Fruit fly (Drosophila melanogaster) whole organism, embryonic: ENCODE data around the gene CG2256.

Source experiments
- Adf1 ChIP-seq: fragments of 200-800 bp; sonication (Bioruptor generic); IDR thresholded peaks from 2 replicates; pipeline ENCODE4 v1.3.6; 2022; ENCODE audit warnings: missing biosample characterization, missing genetic modification characterization
- Awh ChIP-seq: fragments of 200-800 bp; sonication (Bioruptor generic); IDR thresholded peaks from 2 replicates; pipeline ENCODE4, ENCODE4 v1.3.6; 2022; ENCODE audit warnings: missing biosample characterization, missing genetic modification characterization
- B-H1 ChIP-seq: fragments of 200-800 bp; sonication (Bioruptor generic); IDR thresholded peaks from 3 replicates; pipeline ENCODE4 v1.3.6; 2022; ENCODE audit warnings: missing biosample characterization, missing genetic modification characterization
- Bteb2 ChIP-seq: fragments of 200-800 bp; sonication (Bioruptor generic); optimal IDR thresholded peaks from 2 replicates; lab custom pipeline; 2016; ENCODE audit warnings: missing biosample characterization, missing genetic modification characterization
- CG13894 ChIP-seq: fragments of 200-800 bp; sonication (Bioruptor generic); optimal IDR thresholded peaks from 3 replicates; lab custom pipeline; 2018; ENCODE audit warnings: missing biosample characterization, mild to moderate bottlenecking, missing genetic modification characterization, moderate library complexity
- CG14050 ChIP-seq: fragments of 200-800 bp; sonication (Bioruptor generic); IDR thresholded peaks from 3 replicates; pipeline ENCODE4 v1.3.6; 2022; ENCODE audit warnings: missing biosample characterization, missing genetic modification characterization
- CG15601 ChIP-seq: fragments of 200-800 bp; sonication (Bioruptor generic); optimal IDR thresholded peaks from 3 replicates; lab custom pipeline; 2019; ENCODE audit warnings: missing biosample characterization, mild to moderate bottlenecking, missing genetic modification characterization, moderate library complexity
- CG18619 ChIP-seq: fragments of 200-800 bp; sonication (Bioruptor generic); optimal IDR thresholded peaks from 3 replicates; lab custom pipeline; 2017; ENCODE audit warnings: missing biosample characterization, mild to moderate bottlenecking, missing genetic modification characterization
- CG18764 ChIP-seq: fragments of 200-800 bp; sonication (Bioruptor generic); optimal IDR thresholded peaks from 3 replicates; lab custom pipeline; 2016; ENCODE audit warnings: missing biosample characterization, missing genetic modification characterization
- CG31441 ChIP-seq: fragments of 200-800 bp; sonication (Bioruptor generic); IDR thresholded peaks from 2 replicates; pipeline ENCODE4 v1.3.6; 2022; ENCODE audit warnings: missing biosample characterization, missing genetic modification characterization
- CG32767 ChIP-seq: fragments of 200-800 bp; sonication (Bioruptor generic); IDR thresholded peaks from 2 replicates; pipeline ENCODE4 v1.3.6; 2022; ENCODE audit warnings: missing biosample characterization, missing genetic modification characterization
- CG33213 ChIP-seq: fragments of 200-800 bp; sonication (Bioruptor generic); optimal IDR thresholded peaks from 3 replicates; lab custom pipeline; 2016; ENCODE audit warnings: missing biosample characterization, missing genetic modification characterization
- CG4707 ChIP-seq: fragments of 200-800 bp; sonication (Bioruptor generic); optimal IDR thresholded peaks from 2 replicates; lab custom pipeline; 2018; ENCODE audit warnings: missing biosample characterization, mild to moderate bottlenecking, missing genetic modification characterization, moderate library complexity
- CG7556 ChIP-seq: fragments of 200-800 bp; sonication (Bioruptor generic); optimal IDR thresholded peaks from 2 replicates; lab custom pipeline; 2017; ENCODE audit warnings: missing biosample characterization, mild to moderate bottlenecking, missing genetic modification characterization
- CG7745 ChIP-seq: fragments of 200-800 bp; sonication (Bioruptor generic); optimal IDR thresholded peaks from 2 replicates; lab custom pipeline; 2018; ENCODE audit warnings: missing biosample characterization, mild to moderate bottlenecking, missing genetic modification characterization, moderate library complexity
- CG8765 ChIP-seq: fragments of 200-800 bp; sonication (Bioruptor generic); IDR thresholded peaks from 2 replicates; pipeline ENCODE4 v1.3.6; 2022; ENCODE audit warnings: missing biosample characterization, missing genetic modification characterization
- CG9727 ChIP-seq: fragments of 200-800 bp; sonication (Bioruptor generic); optimal IDR thresholded peaks from 3 replicates; lab custom pipeline; 2017; ENCODE audit warnings: missing biosample characterization, mild to moderate bottlenecking, missing genetic modification characterization
- CkIIα-i1 ChIP-seq: fragments of 200-800 bp; sonication (Bioruptor generic); IDR thresholded peaks from 2 replicates; pipeline ENCODE4 v1.3.6; 2022; ENCODE audit warnings: missing biosample characterization, missing genetic modification characterization
- D19A ChIP-seq: fragments of 200-800 bp; optimal IDR thresholded peaks from 3 replicates; lab custom pipeline; 2019; ENCODE audit warnings: missing biosample characterization, mild to moderate bottlenecking, missing genetic modification characterization, moderate library complexity
- Deaf1 ChIP-seq: fragments of 200-800 bp; optimal IDR thresholded peaks from 3 replicates; lab custom pipeline; 2019; ENCODE audit warnings: missing biosample characterization, mild to moderate bottlenecking, missing genetic modification characterization, moderate library complexity
- Doc2 ChIP-seq: fragments of 200-800 bp; sonication (Bioruptor generic); IDR thresholded peaks from 2 replicates; pipeline ENCODE4 v1.3.6; 2022; ENCODE audit warnings: missing biosample characterization, missing genetic modification characterization
- Doc3 ChIP-seq: fragments of 200-800 bp; sonication (Bioruptor generic); IDR thresholded peaks from 3 replicates; pipeline ENCODE4 v1.3.6; 2022; ENCODE audit warnings: missing biosample characterization, missing genetic modification characterization; ENCODE audit not compliant: partially characterized antibody
- Ets97D ChIP-seq: fragments of 200-800 bp; sonication (Bioruptor generic); optimal IDR thresholded peaks from 3 replicates; lab custom pipeline; 2016; ENCODE audit warnings: missing biosample characterization, missing genetic modification characterization
- H15 ChIP-seq: fragments of 200-800 bp; sonication (Bioruptor generic); IDR thresholded peaks from 3 replicates; pipeline ENCODE4 v1.3.6; 2022; ENCODE audit warnings: missing biosample characterization, missing genetic modification characterization
- H2.0 ChIP-seq: fragments of 200-800 bp; sonication (Bioruptor generic); IDR thresholded peaks from 2 replicates; pipeline ENCODE4 v1.3.6; 2022; ENCODE audit warnings: missing biosample characterization, missing genetic modification characterization
- HHEX ChIP-seq: fragments of 200-800 bp; sonication (Bioruptor generic); optimal IDR thresholded peaks from 3 replicates; lab custom pipeline; 2017; ENCODE audit warnings: missing biosample characterization, mild to moderate bottlenecking, missing genetic modification characterization, missing genetic modification reagents
- HLH4C ChIP-seq: fragments of 200-800 bp; sonication (Bioruptor generic); IDR thresholded peaks from 3 replicates; pipeline ENCODE4 v1.3.6; 2022; ENCODE audit warnings: missing biosample characterization, missing genetic modification characterization; ENCODE audit not compliant: partially characterized antibody
- Hand ChIP-seq: fragments of 200-800 bp; sonication (Bioruptor generic); optimal IDR thresholded peaks from 2 replicates; lab custom pipeline; 2017; ENCODE audit warnings: mild to moderate bottlenecking, missing biosample characterization, missing genetic modification reagents, missing genetic modification characterization
- Jarid2 ChIP-seq: fragments of 200-800 bp; sonication (Bioruptor generic); optimal IDR thresholded peaks from 3 replicates; lab custom pipeline; 2017; ENCODE audit warnings: mild to moderate bottlenecking, missing biosample characterization, missing genetic modification reagents, missing genetic modification characterization
- Lhr ChIP-seq: fragments of 200-800 bp; sonication (Bioruptor generic); optimal IDR thresholded peaks from 3 replicates; lab custom pipeline; 2017; ENCODE audit warnings: mild to moderate bottlenecking, missing biosample characterization, missing genetic modification reagents, missing genetic modification characterization
- Med ChIP-seq: fragments of 200-800 bp; sonication (Bioruptor generic); peaks from one replicate; lab custom pipeline; 2016; ENCODE audit warnings: missing biosample characterization, missing genetic modification characterization, mild to moderate bottlenecking, inconsistent platforms, moderate library complexity
- Mes4 ChIP-seq: fragments of 200-800 bp; sonication (Bioruptor generic); optimal IDR thresholded peaks from 2 replicates; lab custom pipeline; 2016; ENCODE audit warnings: missing biosample characterization, missing genetic modification characterization
- Spps ChIP-seq: fragments of 200-800 bp; sonication (Bioruptor generic); optimal IDR thresholded peaks from 2 replicates; lab custom pipeline; 2018; ENCODE audit warnings: missing biosample characterization, mild to moderate bottlenecking, missing genetic modification characterization
- aop ChIP-seq: fragments of 200-800 bp; sonication (Bioruptor generic); IDR thresholded peaks from 2 replicates; pipeline ENCODE4 v1.3.6; 2022; ENCODE audit warnings: missing biosample characterization, missing genetic modification characterization
- chn ChIP-seq: fragments of 200-800 bp; sonication (Bioruptor generic); optimal IDR thresholded peaks from 2 replicates; lab custom pipeline; 2016; ENCODE audit warnings: missing biosample characterization, missing genetic modification characterization
- crol ChIP-seq: fragments of 200-800 bp; sonication (Bioruptor generic); IDR thresholded peaks from 2 replicates; pipeline ENCODE4 v1.3.6; 2022; ENCODE audit warnings: missing biosample characterization, missing genetic modification characterization
- danr ChIP-seq: fragments of 200-800 bp; sonication (Bioruptor generic); IDR thresholded peaks from 2 replicates; pipeline ENCODE4 v1.3.6; 2022; ENCODE audit warnings: missing biosample characterization, missing genetic modification characterization
- eve ChIP-seq, 2 experiments: fragments of >200 bp; optimal IDR thresholded peaks; 2 replicates each; lab custom pipeline; 2017; ENCODE audit warnings: missing biosample characterization in 2 of 2, missing genetic modification characterization in 2 of 2
- eyg ChIP-seq: fragments of 200-800 bp; sonication (Bioruptor generic); optimal IDR thresholded peaks from 3 replicates; lab custom pipeline; 2016; ENCODE audit warnings: missing biosample characterization, missing genetic modification characterization
- fd102C ChIP-seq: fragments of 200-800 bp; sonication (Bioruptor generic); optimal IDR thresholded peaks from 2 replicates; lab custom pipeline; 2018; ENCODE audit warnings: missing biosample characterization, mild to moderate bottlenecking, missing genetic modification characterization, moderate library complexity
- fd64A ChIP-seq: fragments of 200-800 bp; sonication (Bioruptor generic); optimal IDR thresholded peaks from 3 replicates; lab custom pipeline; 2018; ENCODE audit warnings: missing biosample characterization, mild to moderate bottlenecking, missing genetic modification characterization
- fu2 ChIP-seq: fragments of 200-800 bp; sonication (Bioruptor generic); optimal IDR thresholded peaks from 2 replicates; lab custom pipeline; 2016; ENCODE audit warnings: missing biosample characterization, missing genetic modification characterization
- gro ChIP-seq: fragments of 200-800 bp; sonication (Bioruptor generic); optimal IDR thresholded peaks from 2 replicates; lab custom pipeline; 2016; ENCODE audit warnings: missing biosample characterization, missing genetic modification characterization
- hkb ChIP-seq, 2 experiments: fragments of 200-800 bp in 1 of 2; fragments of >200 bp in 1 of 2; sonication (Bioruptor generic) in 1 of 2; IDR thresholded peaks in 1 of 2; optimal IDR thresholded peaks in 1 of 2; 2 replicates each; pipeline versions ENCODE4 v1.3.6 to Lab custom; 2017 to 2022; ENCODE audit warnings: missing biosample characterization in 1 of 2, missing genetic modification characterization in 1 of 2
- jigr1 ChIP-seq: fragments of 200-800 bp; sonication (Bioruptor generic); IDR thresholded peaks from 3 replicates; pipeline ENCODE4 v1.3.6; 2022; ENCODE audit warnings: missing biosample characterization, missing genetic modification characterization
- lbe ChIP-seq: fragments of 200-800 bp; sonication (Bioruptor generic); optimal IDR thresholded peaks from 2 replicates; lab custom pipeline; 2016; ENCODE audit warnings: missing biosample characterization, mild to moderate bottlenecking, missing genetic modification characterization
- nerfin-1 ChIP-seq: fragments of 200-800 bp; sonication (Bioruptor generic); optimal IDR thresholded peaks from 3 replicates; lab custom pipeline; 2019; ENCODE audit warnings: missing biosample characterization, mild to moderate bottlenecking, missing genetic modification characterization, moderate library complexity
- salm ChIP-seq: fragments of 200-800 bp; sonication (Bioruptor generic); optimal IDR thresholded peaks from 2 replicates; lab custom pipeline; 2018; ENCODE audit warnings: missing biosample characterization, mild to moderate bottlenecking, missing genetic modification characterization
- sr ChIP-seq: fragments of 200-800 bp; sonication (Bioruptor generic); IDR thresholded peaks from 3 replicates; pipeline ENCODE4 v1.3.6; 2022; ENCODE audit warnings: missing biosample characterization, missing genetic modification characterization
- stc ChIP-seq: fragments of 200-800 bp; sonication (Bioruptor generic); IDR thresholded peaks from 2 replicates; pipeline ENCODE4 v1.3.6; 2022; ENCODE audit warnings: missing biosample characterization, missing genetic modification characterization
- vnd ChIP-seq: fragments of 200-800 bp; sonication (Bioruptor generic); IDR thresholded peaks from 3 replicates; pipeline ENCODE4 v1.3.6; 2022; ENCODE audit warnings: missing biosample characterization, missing genetic modification characterization; ENCODE audit not compliant: partially characterized antibody
- z ChIP-seq: fragments of 200-800 bp; sonication (Bioruptor generic); IDR thresholded peaks from 3 replicates; pipeline ENCODE4 v1.3.6; 2022; ENCODE audit warnings: missing biosample characterization, missing genetic modification characterization

The CG2256 gene

DNA sequence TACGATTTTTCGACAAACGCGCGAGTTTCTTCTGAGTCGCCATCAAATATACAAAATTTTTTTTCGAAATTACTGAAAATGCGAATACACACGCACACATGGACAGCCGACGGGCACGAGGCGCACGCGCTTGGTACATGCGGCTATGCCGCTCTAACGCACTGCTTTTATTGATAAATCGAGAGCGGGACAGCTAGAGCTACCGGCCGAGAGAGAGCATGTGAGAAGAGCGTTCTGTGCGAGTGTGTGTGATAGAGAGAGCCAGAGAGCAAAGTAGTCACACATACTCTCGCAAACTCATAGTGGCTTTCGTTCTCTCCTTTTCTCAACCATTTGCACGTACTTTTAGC is 26.1 kb downstream of the CG2256 start (continued):
- TF ChIP-seq CG13894 (tag; lab: Kevin White, UChicago) (no peak), fd102C (peak; percentile 30), jigr1 (GFP tag; lab: Robert Waterston, UW) (no peak), Bteb2 (GFP tag; lab: Kevin White, UChicago) (no peak), Ets97D (GFP tag; lab: Kevin White, UChicago) (no peak), CG7556 (no peak), gro (GFP tag; lab: Kevin White, UChicago) (no peak), HLH4C (GFP tag; lab: Robert Waterston, UW) (no peak), lbe (GFP tag; lab: Kevin White, UChicago) (no peak), z (GFP tag; lab: Robert Waterston, UW) (0 out of 3 replicates have a peak, but pooled peaks have one; percentile 26), Hand (no peak), HHEX (GFP tag; lab: Kevin White, UChicago) (no peak), crol (GFP tag; lab: Robert Waterston, UW) (peak; percentile 31; the same call in 1 of the 2 replicates), CG8765 (GFP tag; lab: Robert Waterston, UW) (no peak), CG32767 (GFP tag; lab: Robert Waterston, UW) (peak; percentile 80), fu2 (GFP tag; lab: Kevin White, UChicago) (no peak), aop (GFP tag; lab: Robert Waterston, UW) (no peak), CG4707 (peak; percentile 2), CG33213 (GFP tag; lab: Kevin White, UChicago) (no peak), CG18619 (GFP tag; lab: Kevin White, UChicago) (no peak), Med (GFP tag; lab: Kevin White, UChicago) (peak; percentile 65), CG31441 (GFP tag; lab: Robert Waterston, UW) (no peak), nerfin-1 (tag; lab: Kevin White, UChicago) (peak; percentile 34), stc (GFP tag; lab: Robert Waterston, UW) (no peak), Deaf1 (tag; lab: Kevin White, UChicago) (peak; percentile 41), CG9727 (no peak), eve (GFP tag; optimal IDR thresholded peaks at IDR 0.05; lab: Kevin White, UChicago) (no peak), Mes4 (GFP tag; lab: Kevin White, UChicago) (no peak), B-H1 (GFP tag; lab: Robert Waterston, UW) (no peak), CG7745 (tag; lab: Kevin White, UChicago) (peak; percentile 3), fd64A (GFP tag; lab: Kevin White, UChicago) (no peak), Lhr (GFP tag; lab: Kevin White, UChicago) (no peak), chn (no peak), Jarid2 (no peak), Doc2 (no peak), salm (no peak), D19A (peak; percentile 28), H2.0 (GFP tag; lab: Robert Waterston, UW) (no peak), vnd (GFP tag; lab: Robert Waterston, UW) (no peak), Spps (tag; lab: Kevin White, UChicago) (no peak), CG15601 (tag; lab: Kevin White, UChicago) (no peak), CG14050 (no peak), hkb (optimal IDR thresholded peaks at IDR 0.05; lab: Kevin White, UChicago) (no peak), hkb (GFP tag; IDR thresholded peaks at IDR 0.05; lab: Robert Waterston, UW) (no peak), eyg (GFP tag; lab: Kevin White, UChicago) (no peak), H15 (no peak), Adf1 (GFP tag; lab: Robert Waterston, UW) (no peak), Doc3 (GFP tag; lab: Robert Waterston, UW) (no peak), CG18764 (GFP tag; lab: Kevin White, UChicago) (no peak), CkIIα-i1 (no peak), sr (GFP tag; lab: Robert Waterston, UW) (no peak), danr (GFP tag; lab: Robert Waterston, UW) (no peak), Awh (GFP tag; lab: Robert Waterston, UW) (no peak)
